Worm (Caenorhabditis elegans) whole organism, late embryonic: ENCODE measurements around the gene Y55F3BR.11.

Source experiments
- C08G9.2 ChIP-seq: sonication (generic microtip); optimal IDR thresholded peaks from 2 replicates; lab custom pipeline; 2016; ENCODE audit warnings: mild to moderate bottlenecking, missing genetic modification characterization, moderate library complexity, missing compliant biosample characterization
- ama-1 ChIP-seq: fragments of 150-350 bp; optimal IDR thresholded peaks from 2 replicates; lab custom pipeline; 2014
- ceh-34 ChIP-seq: sonication (generic microtip); optimal IDR thresholded peaks from 2 replicates; lab custom pipeline; 2016; ENCODE audit warnings: mild to moderate bottlenecking, missing genetic modification characterization, missing compliant biosample characterization
- ets-4 ChIP-seq: sonication (generic microtip); optimal IDR thresholded peaks from 2 replicates; lab custom pipeline; 2016; ENCODE audit warnings: missing genetic modification characterization, missing compliant biosample characterization
- hlh-8 ChIP-seq: sonication (generic microtip); optimal IDR thresholded peaks from 2 replicates; lab custom pipeline; 2016; ENCODE audit warnings: missing genotype, missing genetic modification characterization, missing compliant biosample characterization
- pat-9 ChIP-seq: fragments of 200-800 bp; sonication (Bioruptor generic); optimal IDR thresholded peaks from 2 replicates; lab custom pipeline; 2018; ENCODE audit warnings: mild to moderate bottlenecking, missing genetic modification characterization, moderate library complexity, missing compliant biosample characterization
- pqm-1 ChIP-seq: sonication (generic microtip); optimal IDR thresholded peaks from 2 replicates; lab custom pipeline; 2016; ENCODE audit warnings: missing genetic modification characterization, missing compliant biosample characterization
- sox-4 ChIP-seq: sonication (generic microtip); optimal IDR thresholded peaks from 2 replicates; lab custom pipeline; 2017; ENCODE audit warnings: mild to moderate bottlenecking, missing genetic modification characterization, inconsistent platforms, missing compliant biosample characterization
- tbx-2 ChIP-seq: sonication (generic microtip); optimal IDR thresholded peaks from 2 replicates; lab custom pipeline; 2016; ENCODE audit warnings: missing genetic modification characterization, missing compliant biosample characterization
- unc-86 ChIP-seq: sonication (generic microtip); optimal IDR thresholded peaks from 2 replicates; lab custom pipeline; 2016; ENCODE audit warnings: missing genetic modification characterization, missing compliant biosample characterization

- TF ChIP-seq ama-1: no peak
- no peak for TF ChIP-seq unc-86 (tag; lab: Kevin White, UChicago)
- no peak for TF ChIP-seq pat-9 (tag; lab: Kevin White, UChicago)
- TF ChIP-seq ets-4: no peak
- no peak for TF ChIP-seq C08G9.2
- TF ChIP-seq pqm-1 (tag; lab: Kevin White, UChicago): no peak
- TF ChIP-seq hlh-8 (tag; lab: Kevin White, UChicago): no peak
- no peak for TF ChIP-seq ceh-34 (tag; lab: Kevin White, UChicago)
- no peak for TF ChIP-seq sox-4 (tag; lab: Kevin White, UChicago)
- TF ChIP-seq tbx-2 (tag; lab: Kevin White, UChicago): no peak
Observed at ce11 chrIV:831796-832486, 23.1 kb upstream of the Y55F3BR.11 start, which contains the start of the genes madf-1 and Y55F3BR.10.
